Fruit fly (Drosophila melanogaster): ENCODE data around the gene Jon66Ci.

Gene Jon66Ci

DNA sequence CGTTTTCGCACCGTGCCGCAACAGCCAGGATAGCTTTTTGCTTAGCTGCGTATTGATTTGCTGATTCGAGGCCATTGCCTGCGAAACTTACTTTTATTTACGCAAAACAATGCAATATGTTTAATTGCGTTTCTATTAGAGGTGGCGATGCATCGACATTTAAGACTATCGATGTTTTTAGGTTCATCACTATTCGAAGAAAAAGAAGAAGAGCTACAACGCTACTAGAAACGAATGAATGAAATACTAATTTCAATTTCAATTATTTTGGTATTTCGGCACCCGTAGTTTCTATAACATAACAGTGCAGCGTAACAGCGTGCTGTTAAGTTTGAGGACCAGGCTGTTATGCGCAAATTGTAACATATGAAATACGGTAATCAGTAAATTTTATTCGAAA, 13.8 kb downstream of the Jon66Ci start, which contains the start of the genes Tpt, mkg-p and CG13667 (continued):
- peak; percentile 66 for TF ChIP-seq CG15514 (GFP tag; optimal IDR thresholded peaks at IDR 0.05)
- no peak for TF ChIP-seq CG9817 (tag; optimal IDR thresholded peaks at IDR 0.05)
- peak; percentile 78 for TF ChIP-seq inv (GFP tag; IDR thresholded peaks at IDR 0.05; ENCODE audit: partially characterized antibody)
- TF ChIP-seq peb (GFP tag; IDR thresholded peaks at IDR 0.05), result no peak
- TF ChIP-seq sens (GFP tag), result peak; percentile 78
- TF ChIP-seq eve (GFP tag; optimal IDR thresholded peaks at IDR 0.05), result no peak
- no peak for TF ChIP-seq CG5245 (GFP tag; optimal IDR thresholded peaks at IDR 0.05)
- peak; percentile 16 for TF ChIP-seq Lhr (GFP tag; optimal IDR thresholded peaks at IDR 0.05)
- no peak for TF ChIP-seq CG10209 (GFP tag; optimal IDR thresholded peaks at IDR 0.05)
- peak; percentile 7 for TF ChIP-seq Nf-YB (GFP tag; optimal IDR thresholded peaks at IDR 0.05)
- TF ChIP-seq CG16863 (GFP tag; optimal IDR thresholded peaks at IDR 0.05), result no peak
- no peak for TF ChIP-seq Atf3 (GFP tag; optimal IDR thresholded peaks at IDR 0.05)
- TF ChIP-seq trem (tag; optimal IDR thresholded peaks at IDR 0.05), result peak; percentile 68
- peak; percentile 74 for TF ChIP-seq CG15601 (tag; optimal IDR thresholded peaks at IDR 0.05)
- no peak for TF ChIP-seq Adf1 (GFP tag; IDR thresholded peaks at IDR 0.05)
- TF ChIP-seq odd (GFP tag; optimal IDR thresholded peaks at IDR 0.05), result no peak
- no peak for TF ChIP-seq sug (tag; optimal IDR thresholded peaks at IDR 0.05)
- TF ChIP-seq mirr (GFP tag; optimal IDR thresholded peaks at IDR 0.05), result no peak
- no peak for TF ChIP-seq tx (GFP tag; optimal IDR thresholded peaks at IDR 0.05)
- no peak for TF ChIP-seq CG14667 (GFP tag; IDR thresholded peaks at IDR 0.05)
- TF ChIP-seq Dp (GFP tag; optimal IDR thresholded peaks at IDR 0.05), result peak; percentile 52
- no peak for TF ChIP-seq Fer2 (tag; optimal IDR thresholded peaks at IDR 0.05)
- TF ChIP-seq CG3838 (GFP tag; optimal IDR thresholded peaks at IDR 0.05), result no peak
- no peak for TF ChIP-seq CG2889 (GFP tag; IDR thresholded peaks at IDR 0.05)
- no peak for TF ChIP-seq CG8089 (GFP tag; optimal IDR thresholded peaks at IDR 0.05)
- no peak for TF ChIP-seq Hsf (GFP tag; optimal IDR thresholded peaks at IDR 0.05)
- TF ChIP-seq Spps (tag; optimal IDR thresholded peaks at IDR 0.05), result no peak
- TF ChIP-seq pan (optimal IDR thresholded peaks at IDR 0.05), result no peak
- no peak for TF ChIP-seq pan (GFP tag; optimal IDR thresholded peaks at IDR 0.05 in 1 of 2, IDR thresholded peaks at IDR 0.05 in 1 of 2)
- TF ChIP-seq ash1 (GFP tag; optimal IDR thresholded peaks at IDR 0.05), result no peak
- no peak for TF ChIP-seq Lim3 (GFP tag; IDR thresholded peaks at IDR 0.05)
- peak; percentile 100 for TF ChIP-seq CG17186 (GFP tag; optimal IDR thresholded peaks at IDR 0.05)
- no peak for TF ChIP-seq dimm (GFP tag; IDR thresholded peaks at IDR 0.05)
- TF ChIP-seq Sox100B (GFP tag; optimal IDR thresholded peaks at IDR 0.05), result no peak
- no peak for TF ChIP-seq aop (GFP tag; IDR thresholded peaks at IDR 0.05)
- TF ChIP-seq h (optimal IDR thresholded peaks at IDR 0.05), result no peak
- TF ChIP-seq CG5180 (GFP tag; optimal IDR thresholded peaks at IDR 0.05), result no peak
- no peak for TF ChIP-seq klu (GFP tag; IDR thresholded peaks at IDR 0.05)
- peak; percentile 77 for TF ChIP-seq HLH4C (GFP tag; IDR thresholded peaks at IDR 0.05; ENCODE audit: partially characterized antibody)
- no peak for TF ChIP-seq CG1024 (GFP tag; IDR thresholded peaks at IDR 0.05)
- no peak for TF ChIP-seq sens-2 (GFP tag; IDR thresholded peaks at IDR 0.05)
- TF ChIP-seq tio (GFP tag; optimal IDR thresholded peaks at IDR 0.05), result no peak
- TF ChIP-seq tll (GFP tag; optimal IDR thresholded peaks at IDR 0.05), result no peak
- peak; percentile 64 for TF ChIP-seq CG2129 (GFP tag; IDR thresholded peaks at IDR 0.05; ENCODE audit: partially characterized antibody)
- TF ChIP-seq pnt (GFP tag; optimal IDR thresholded peaks at IDR 0.05), result no peak
- TF ChIP-seq CG11398 (GFP tag; optimal IDR thresholded peaks at IDR 0.05), result no peak
- TF ChIP-seq CG5953 (GFP tag; IDR thresholded peaks at IDR 0.05), result no peak
- TF ChIP-seq HLH3B (GFP tag; IDR thresholded peaks at IDR 0.05), result no peak
- peak; percentile 62; the same call in 2 of the 3 replicates for TF ChIP-seq CG7963 (GFP tag; IDR thresholded peaks at IDR 0.05; ENCODE audit: partially characterized antibody)
- no peak for TF ChIP-seq gro (GFP tag; optimal IDR thresholded peaks at IDR 0.05)
- TF ChIP-seq CG32772 (GFP tag; IDR thresholded peaks at IDR 0.05), result no peak
- no peak for TF ChIP-seq CG30431 (GFP tag; optimal IDR thresholded peaks at IDR 0.05)
- TF ChIP-seq CG43689 (GFP tag; IDR thresholded peaks at IDR 0.05), result no peak

Data from whole organism, embryonic.